Worm (Caenorhabditis elegans): ENCODE results near the gene pkc-2.

pkc-2 gene

DNA sequence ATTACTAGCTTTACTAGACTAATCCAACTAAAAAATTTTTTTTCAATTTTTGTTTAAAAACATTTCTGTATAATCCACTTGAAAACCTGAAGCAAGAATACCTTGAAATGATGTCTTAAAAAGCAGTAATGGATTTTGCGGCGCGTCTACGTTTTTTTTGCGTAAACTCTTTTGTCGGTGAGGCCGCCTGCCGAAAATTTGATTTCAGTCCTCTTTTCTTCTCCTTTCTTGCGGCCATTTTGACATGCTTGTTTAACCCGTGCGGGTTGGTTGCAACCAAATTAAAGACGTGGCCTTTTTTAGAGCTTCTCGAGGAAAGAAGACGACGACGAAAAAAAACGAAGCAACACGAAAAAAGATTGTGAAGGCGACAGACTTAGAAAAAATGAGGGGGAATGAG lies 3.5 kb upstream of the pkc-2 start:
- TF ChIP-seq ceh-14 (tag; optimal IDR thresholded peaks at IDR 0.05) = no peak
- peak; percentile 94 for TF ChIP-seq unc-42 (tag; optimal IDR thresholded peaks at IDR 0.05)

DNA sequence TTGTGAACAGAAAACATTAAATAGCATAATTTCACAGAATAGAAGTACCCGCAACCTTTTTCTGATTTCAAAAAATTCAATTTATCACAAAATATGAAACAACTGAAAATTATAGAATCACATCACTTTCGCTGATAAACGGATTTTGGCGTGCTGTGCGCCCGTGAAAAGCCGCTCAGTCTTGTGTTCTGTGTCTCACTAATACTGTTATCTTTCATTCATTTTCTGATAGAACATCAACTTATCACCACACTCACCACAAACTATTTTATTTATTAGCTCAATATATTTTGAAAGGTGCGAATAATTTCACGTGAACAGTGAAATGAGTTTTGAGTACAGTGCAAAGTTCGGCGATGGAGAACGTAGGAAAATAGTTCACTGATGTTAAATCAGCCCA lies 536 bp upstream of the pkc-2 start:
- peak; percentile 25 for TF ChIP-seq elt-2 (tag; optimal IDR thresholded peaks at IDR 0.05)
- TF ChIP-seq Y22D7AL.16 (tag; optimal IDR thresholded peaks at IDR 0.05) = no peak

DNA sequence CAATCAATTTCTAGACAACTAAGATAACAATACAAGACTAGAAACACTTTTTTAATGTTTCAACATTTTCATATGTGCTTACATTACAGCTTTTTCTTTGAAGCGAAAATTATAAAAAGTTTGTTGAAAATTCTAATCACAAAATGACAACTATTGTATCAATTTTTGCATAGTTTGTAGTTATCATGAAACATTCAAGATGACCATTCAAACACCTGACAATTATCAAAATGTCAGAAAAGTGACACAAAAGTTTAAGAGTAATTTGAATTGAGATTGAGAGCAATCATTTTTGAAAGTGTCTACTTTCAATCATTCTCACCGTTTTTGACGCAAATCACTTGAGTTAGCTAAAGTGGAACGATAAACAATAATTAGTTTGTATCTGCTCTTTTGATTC lies 5.3 kb downstream of the pkc-2 start:
- TF ChIP-seq hlh-8 (tag; optimal IDR thresholded peaks at IDR 0.05) (no peak), sdc-2 (tag; optimal IDR thresholded peaks at IDR 0.05) (no peak), lin-11 (tag; optimal IDR thresholded peaks at IDR 0.05) (no peak), pax-1 (tag; optimal IDR thresholded peaks at IDR 0.05) (no peak), pha-2 (tag; optimal IDR thresholded peaks at IDR 0.05) (no peak), elt-4 (tag; optimal IDR thresholded peaks at IDR 0.05) (no peak), pag-3 (tag; optimal IDR thresholded peaks at IDR 0.05; ENCODE audit: borderline replicate concordance) (no peak), hlh-15 (tag; optimal IDR thresholded peaks at IDR 0.05) (no peak), hlh-13 (GFP tag; optimal IDR thresholded peaks at IDR 0.05) (no peak)

DNA sequence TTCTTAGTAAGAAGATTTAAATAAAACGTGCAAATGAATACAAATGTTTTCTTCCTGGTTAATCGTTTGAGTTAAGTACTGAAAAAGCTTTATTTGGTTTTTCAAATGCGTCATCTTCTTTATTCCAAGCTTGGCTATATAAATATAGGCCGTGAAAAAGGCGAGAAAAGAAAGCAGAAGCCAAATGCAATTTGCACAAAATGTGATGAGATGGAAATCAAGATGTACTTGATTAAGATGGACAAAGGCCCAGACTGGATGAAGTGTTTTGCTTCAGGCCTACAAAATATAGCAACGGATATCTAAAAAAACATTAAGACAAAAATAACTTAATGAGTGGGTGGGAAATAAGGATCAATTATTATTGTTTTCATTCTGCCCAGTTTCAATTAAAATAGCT lies 7.6 kb downstream of the pkc-2 start:
- TF ChIP-seq elt-4 (tag; optimal IDR thresholded peaks at IDR 0.05) = no peak
- peak; percentile 60 for TF ChIP-seq unc-42 (tag; optimal IDR thresholded peaks at IDR 0.05)

DNA sequence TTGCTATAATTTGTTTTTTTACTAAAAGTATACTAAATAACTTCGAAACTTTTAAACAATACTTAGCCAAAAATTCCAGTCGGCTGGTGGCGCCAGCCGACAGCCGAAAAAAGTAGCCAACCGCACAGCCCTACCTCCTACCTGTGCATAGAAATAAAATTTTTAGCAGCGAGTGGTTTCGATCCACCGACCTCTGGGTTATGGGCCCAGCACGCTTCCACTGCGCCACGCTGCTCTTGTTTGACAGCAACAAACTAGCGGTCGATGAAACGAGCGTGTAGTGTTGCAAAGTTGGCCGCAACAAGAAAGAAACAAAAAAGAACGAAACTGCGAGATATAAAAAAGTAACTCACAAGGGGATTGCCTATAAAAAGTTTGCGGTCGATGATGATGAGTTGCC lies 8.4 kb downstream of the pkc-2 start:
- TF ChIP-seq gmeb-2 (tag; optimal IDR thresholded peaks at IDR 0.05) = peak; percentile 36
- TF ChIP-seq rnt-1 (tag; optimal IDR thresholded peaks at IDR 0.05) = peak; percentile 1
- TF ChIP-seq C38D4.7 (GFP tag; optimal IDR thresholded peaks at IDR 0.05) = peak; percentile 1
- peak; percentile 18 for TF ChIP-seq ceh-18 (tag; optimal IDR thresholded peaks at IDR 0.05)
- peak; percentile 35 for TF ChIP-seq che-1 (tag; optimal IDR thresholded peaks at IDR 0.05)
- TF ChIP-seq nhr-11 (tag; optimal IDR thresholded peaks at IDR 0.05) = no peak
- TF ChIP-seq npax-4 (tag; optimal IDR thresholded peaks at IDR 0.05) = no peak
- TF ChIP-seq sdc-2 (tag; optimal IDR thresholded peaks at IDR 0.05) = peak; percentile 34
- TF ChIP-seq ceh-34 (tag; optimal IDR thresholded peaks at IDR 0.05) = peak; percentile 18
- 0 out of 2 replicates have a peak, but pooled peaks have one; percentile 7 for TF ChIP-seq unc-3 (GFP tag; conservative IDR thresholded peaks at IDR 0.05)
- no peak for TF ChIP-seq unc-3 (tag; optimal IDR thresholded peaks at IDR 0.05)

DNA sequence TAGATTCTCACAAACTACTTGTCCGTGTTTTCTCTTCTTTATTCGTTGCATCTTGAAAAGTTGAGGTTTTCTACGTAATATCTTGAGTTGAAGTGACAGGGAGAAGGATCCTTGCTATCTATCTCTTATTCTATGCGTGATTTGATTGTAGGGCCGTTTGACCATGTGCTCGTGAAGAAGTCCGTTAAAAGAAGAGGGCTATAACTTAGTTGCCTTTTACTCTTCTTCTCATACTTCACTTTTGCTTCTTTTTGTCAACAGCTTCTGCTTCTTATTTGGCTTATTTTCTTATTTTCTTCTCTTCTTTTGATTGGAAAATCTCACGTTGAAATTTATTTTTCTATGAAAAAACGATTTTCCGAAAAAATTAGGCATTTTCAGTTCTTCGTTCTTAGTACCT lies 9.1 kb downstream of the pkc-2 start:
- TF ChIP-seq tbx-7 (tag; optimal IDR thresholded peaks at IDR 0.05) (no peak), hlh-30 (tag; optimal IDR thresholded peaks at IDR 0.05; ENCODE audit: insufficient read depth) (no peak), ref-2 (tag; optimal IDR thresholded peaks at IDR 0.05) (no peak), unc-42 (tag; optimal IDR thresholded peaks at IDR 0.05) (peak; percentile 87), elt-2 (tag; optimal IDR thresholded peaks at IDR 0.05) (no peak)

DNA sequence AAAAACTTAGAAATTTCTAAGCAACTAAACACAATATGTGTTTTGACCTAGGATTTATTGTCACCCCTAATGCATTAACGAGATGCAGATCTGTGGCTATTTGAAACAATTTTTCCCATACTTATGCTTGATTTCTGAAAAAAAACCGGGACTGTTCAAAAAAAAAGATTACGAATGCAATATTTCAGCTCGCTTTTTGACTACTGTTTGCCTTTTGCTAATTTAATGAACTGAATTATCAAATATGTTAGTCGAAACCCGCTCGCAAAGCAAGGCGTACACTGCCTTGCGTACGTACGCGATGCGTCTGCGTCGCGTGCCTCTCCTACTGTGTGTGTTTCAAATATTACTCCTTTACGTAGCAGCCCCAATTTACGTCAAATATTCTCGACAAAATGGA lies 22.4 kb downstream of the pkc-2 start, which contains the start of gene C23F12.4:
Gene C23F12.4 (plus strand): TSS at position 301 of the 400 bp plus-strand sequence.
- TF ChIP-seq pha-2 (tag; optimal IDR thresholded peaks at IDR 0.05) (no peak), nhr-11 (tag; optimal IDR thresholded peaks at IDR 0.05) (no peak), madf-2 (tag; optimal IDR thresholded peaks at IDR 0.05) (no peak), npax-4 (tag; optimal IDR thresholded peaks at IDR 0.05) (no peak), ztf-16 (tag; optimal IDR thresholded peaks at IDR 0.05) (no peak), elt-4 (tag; optimal IDR thresholded peaks at IDR 0.05) (no peak), unc-86 (tag; optimal IDR thresholded peaks at IDR 0.05) (no peak), ceh-30 (tag; optimal IDR thresholded peaks at IDR 0.05) (no peak), F13H6.1 (tag; optimal IDR thresholded peaks at IDR 0.05) (no peak), lin-11 (tag; optimal IDR thresholded peaks at IDR 0.05) (no peak), ceh-45 (GFP tag; IDR thresholded peaks at IDR 0.05) (no peak), hlh-8 (tag; optimal IDR thresholded peaks at IDR 0.05) (no peak), sox-4 (tag; optimal IDR thresholded peaks at IDR 0.05) (no peak), ama-1 (optimal IDR thresholded peaks at IDR 0.05) (no peak), hlh-13 (GFP tag; optimal IDR thresholded peaks at IDR 0.05) (no peak), sox-2 (GFP tag; IDR thresholded peaks at IDR 0.05) (no peak), ceh-19 (GFP tag; optimal IDR thresholded peaks at IDR 0.05) (no peak), K02D7.2 (tag; optimal IDR thresholded peaks at IDR 0.05) (no peak), odd-2 (tag; optimal IDR thresholded peaks at IDR 0.05) (no peak), nhr-232 (tag; optimal IDR thresholded peaks at IDR 0.05) (no peak)
